Fruit fly (Drosophila melanogaster) whole organism, prepupa: ENCODE data around the gene CG16717.
A peak's percentile ranks its signal among the peaks of the same experiment; 100 is the strongest.

Experiments used
- Blimp-1 ChIP-seq: fragments of 200-800 bp; sonication (Bioruptor generic); optimal IDR thresholded peaks from 3 replicates; lab custom pipeline; 2017; ENCODE audit warnings: missing biosample characterization, missing genetic modification characterization, mild to moderate bottlenecking, moderate library complexity, missing genetic modification reagents
- CG10631 ChIP-seq: fragments of 200-800 bp; sonication (Bioruptor generic); optimal IDR thresholded peaks from 2 replicates; lab custom pipeline; 2016; ENCODE audit warnings: missing biosample characterization, missing genetic modification characterization
- CG10669 ChIP-seq: fragments of 200-800 bp; sonication (Bioruptor generic); optimal IDR thresholded peaks from 3 replicates; lab custom pipeline; 2018; ENCODE audit warnings: missing biosample characterization, mild to moderate bottlenecking, missing genetic modification characterization, moderate library complexity
- CG11294 ChIP-seq: fragments of 200-800 bp; sonication (Bioruptor generic); IDR thresholded peaks from 2 replicates; pipeline ENCODE4 v1.3.6; 2022; ENCODE audit warnings: missing biosample characterization, missing genetic modification characterization
- CG11762 ChIP-seq: fragments of 200-800 bp; sonication (Bioruptor generic); optimal IDR thresholded peaks from 3 replicates; lab custom pipeline; 2016; ENCODE audit warnings: missing biosample characterization, missing genetic modification characterization; ENCODE audit not compliant: insufficient read depth
- CG11902 ChIP-seq: fragments of 200-800 bp; sonication (Bioruptor generic); optimal IDR thresholded peaks from 3 replicates; lab custom pipeline; 2016; ENCODE audit warnings: missing biosample characterization, missing genetic modification characterization
- CG15336 ChIP-seq: fragments of 200-800 bp; sonication (Bioruptor generic); IDR thresholded peaks from 2 replicates; pipeline ENCODE4 v1.3.6; 2022; ENCODE audit warnings: missing biosample characterization, missing genetic modification characterization
- CG1621 ChIP-seq: fragments of 200-800 bp; sonication (Bioruptor generic); optimal IDR thresholded peaks from 3 replicates; lab custom pipeline; 2018; ENCODE audit warnings: missing biosample characterization, mild to moderate bottlenecking, missing genetic modification characterization
- CG16779 ChIP-seq: fragments of 200-800 bp; sonication (Bioruptor generic); optimal IDR thresholded peaks from 3 replicates; lab custom pipeline; 2017; ENCODE audit warnings: missing biosample characterization, mild to moderate bottlenecking, missing genetic modification characterization
- CG3032 ChIP-seq: fragments of 200-800 bp; optimal IDR thresholded peaks from 2 replicates; lab custom pipeline; 2019; ENCODE audit warnings: missing biosample characterization, mild to moderate bottlenecking, missing genetic modification characterization, moderate library complexity
- CG31627 ChIP-seq: fragments of 200-800 bp; sonication (Bioruptor generic); optimal IDR thresholded peaks from 3 replicates; lab custom pipeline; 2016; ENCODE audit warnings: missing biosample characterization, missing genetic modification characterization
- CG34406 ChIP-seq: fragments of 200-800 bp; sonication (Bioruptor generic); optimal IDR thresholded peaks from 3 replicates; lab custom pipeline; 2016; ENCODE audit warnings: missing biosample characterization, missing genetic modification characterization
- CG3919 ChIP-seq: fragments of 200-800 bp; sonication (Bioruptor generic); optimal IDR thresholded peaks from 3 replicates; lab custom pipeline; 2016; ENCODE audit warnings: missing biosample characterization, missing genetic modification characterization
- CG6163 ChIP-seq: fragments of 200-800 bp; sonication (Bioruptor generic); IDR thresholded peaks from 3 replicates; pipeline ENCODE4 v1.3.6; 2022; ENCODE audit warnings: missing biosample characterization, missing genetic modification characterization
- CG6276 ChIP-seq: fragments of 200-800 bp; sonication (Bioruptor generic); optimal IDR thresholded peaks from 2 replicates; lab custom pipeline; 2017; ENCODE audit warnings: missing biosample characterization, mild to moderate bottlenecking, missing genetic modification characterization
- CG6792 ChIP-seq: fragments of 200-800 bp; sonication (Bioruptor generic); optimal IDR thresholded peaks from 3 replicates; lab custom pipeline; 2016; ENCODE audit warnings: missing biosample characterization, missing genetic modification characterization
- CG6854 ChIP-seq: fragments of 200-800 bp; sonication (Bioruptor generic); optimal IDR thresholded peaks from 2 replicates; lab custom pipeline; 2017; ENCODE audit warnings: missing biosample characterization, mild to moderate bottlenecking, missing genetic modification characterization
- CG8119 ChIP-seq: fragments of 200-800 bp; sonication (Bioruptor generic); IDR thresholded peaks from 3 replicates; pipeline ENCODE4 v1.3.6; 2022; ENCODE audit warnings: missing biosample characterization, missing genetic modification characterization
- CG8319 ChIP-seq: fragments of 200-800 bp; sonication (Bioruptor generic); optimal IDR thresholded peaks from 3 replicates; lab custom pipeline; 2016; ENCODE audit warnings: missing biosample characterization, missing genetic modification characterization
- CG8632 ChIP-seq: fragments of 200-800 bp; sonication (Bioruptor generic); optimal IDR thresholded peaks from 3 replicates; lab custom pipeline; 2016; ENCODE audit warnings: missing biosample characterization, missing genetic modification characterization
- CG9139 ChIP-seq: fragments of 200-800 bp; sonication (Bioruptor generic); optimal IDR thresholded peaks from 3 replicates; lab custom pipeline; 2017; ENCODE audit warnings: missing biosample characterization, mild to moderate bottlenecking, missing genetic modification characterization
- Eip78C ChIP-seq: fragments of 200-800 bp; sonication (Bioruptor generic); peaks from one replicate; lab custom pipeline; 2016; ENCODE audit warnings: missing biosample characterization, missing genetic modification characterization
- Eip93F ChIP-seq: fragments of 200-800 bp; sonication (Bioruptor generic); optimal IDR thresholded peaks from 2 replicates; lab custom pipeline; 2016; ENCODE audit warnings: missing biosample characterization, mild to moderate bottlenecking, missing genetic modification characterization
- Gug ChIP-seq: fragments of 200-800 bp; sonication (Bioruptor generic); IDR thresholded peaks from 2 replicates; pipeline ENCODE4 v1.3.6; 2022; ENCODE audit warnings: missing biosample characterization, missing genetic modification characterization
- Hr38 ChIP-seq: sonication (Bioruptor generic); optimal IDR thresholded peaks from 2 replicates; lab custom pipeline; 2016; ENCODE audit warnings: missing biosample characterization, missing genetic modification characterization
- Hr39 ChIP-seq: fragments of 200-800 bp; sonication (Bioruptor generic); optimal IDR thresholded peaks from 2 replicates; lab custom pipeline; 2016; ENCODE audit warnings: missing biosample characterization, missing genetic modification characterization
- Lpt ChIP-seq: fragments of 200-800 bp; sonication (Bioruptor generic); optimal IDR thresholded peaks from 3 replicates; lab custom pipeline; 2016; ENCODE audit warnings: missing biosample characterization, missing genetic modification characterization
- OdsH ChIP-seq: fragments of 200-800 bp; sonication (Bioruptor generic); optimal IDR thresholded peaks from 3 replicates; lab custom pipeline; 2016; ENCODE audit warnings: missing biosample characterization, missing genetic modification characterization
- Smox ChIP-seq: fragments of 200-800 bp; sonication (Bioruptor generic); optimal IDR thresholded peaks from 3 replicates; lab custom pipeline; 2016; ENCODE audit warnings: missing biosample characterization, missing genetic modification characterization
- Sox102F ChIP-seq: fragments of 200-800 bp; sonication (Bioruptor generic); optimal IDR thresholded peaks from 2 replicates; lab custom pipeline; 2016; ENCODE audit warnings: missing biosample characterization, mild to moderate bottlenecking, missing genetic modification characterization
- Sox14 ChIP-seq: fragments of 200-800 bp; sonication (Bioruptor generic); optimal IDR thresholded peaks from 3 replicates; lab custom pipeline; 2016; ENCODE audit warnings: missing biosample characterization, missing genetic modification characterization
- acj6 ChIP-seq: fragments of 200-800 bp; sonication (Bioruptor generic); optimal IDR thresholded peaks from 3 replicates; lab custom pipeline; 2016; ENCODE audit warnings: missing biosample characterization, missing genetic modification characterization
- cyc ChIP-seq: fragments of 200-800 bp; sonication (Bioruptor generic); optimal IDR thresholded peaks from 3 replicates; lab custom pipeline; 2016; ENCODE audit warnings: missing biosample characterization, missing genetic modification characterization
- dac ChIP-seq: fragments of 200-800 bp; sonication (Bioruptor generic); optimal IDR thresholded peaks from 2 replicates; lab custom pipeline; 2017; ENCODE audit warnings: missing biosample characterization, mild to moderate bottlenecking, missing genetic modification characterization
- eg ChIP-seq: fragments of 200-800 bp; sonication (Bioruptor generic); IDR thresholded peaks from 3 replicates; pipeline ENCODE4 v1.3.6; 2022; ENCODE audit warnings: missing biosample characterization, missing genetic modification characterization
- fd85E ChIP-seq: fragments of 200-800 bp; sonication (Bioruptor generic); optimal IDR thresholded peaks from 3 replicates; lab custom pipeline; 2016; ENCODE audit warnings: missing biosample characterization, missing genetic modification characterization
- fkh ChIP-seq: fragments of 200-800 bp; sonication (Bioruptor generic); optimal IDR thresholded peaks from 3 replicates; lab custom pipeline; 2017; ENCODE audit warnings: missing biosample characterization, mild to moderate bottlenecking, missing genetic modification characterization, moderate library complexity
- lz ChIP-seq: fragments of 200-800 bp; sonication (Bioruptor generic); optimal IDR thresholded peaks from 3 replicates; lab custom pipeline; 2016; ENCODE audit warnings: missing biosample characterization, missing genetic modification characterization
- net ChIP-seq: fragments of 200-800 bp; sonication (Bioruptor generic); optimal IDR thresholded peaks from 3 replicates; lab custom pipeline; 2016; ENCODE audit warnings: missing biosample characterization, missing genetic modification characterization
- salr ChIP-seq, 2 experiments: fragments of 200-800 bp; sonication (Bioruptor generic); optimal IDR thresholded peaks; 3 replicates each; lab custom pipeline; 2016 to 2018; ENCODE audit warnings: missing biosample characterization in 2 of 2, missing genetic modification characterization in 2 of 2, mild to moderate bottlenecking in 1 of 2
- spab ChIP-seq: fragments of 200-800 bp; sonication (Bioruptor generic); optimal IDR thresholded peaks from 2 replicates; lab custom pipeline; 2017; ENCODE audit warnings: missing biosample characterization, mild to moderate bottlenecking, missing genetic modification characterization, missing genetic modification reagents
- ss ChIP-seq, 2 experiments: fragments of 200-800 bp; sonication (Bioruptor generic); optimal IDR thresholded peaks; 2 replicates in 1 of 2; 3 replicates in 1 of 2; lab custom pipeline; 2017 to 2018; ENCODE audit warnings: mild to moderate bottlenecking in 2 of 2, missing biosample characterization in 2 of 2, missing genetic modification characterization in 2 of 2, moderate library complexity in 1 of 2
- svp ChIP-seq: fragments of 200-800 bp; sonication (Bioruptor generic); peaks from one replicate; lab custom pipeline; 2016; ENCODE audit warnings: missing biosample characterization, missing genetic modification characterization
- topi ChIP-seq: fragments of 200-800 bp; sonication (Bioruptor generic); optimal IDR thresholded peaks from 3 replicates; lab custom pipeline; 2016; ENCODE audit warnings: missing biosample characterization, missing genetic modification characterization

CG16717 gene

dm6 chr3L:9712066-9712789 is 33.2 kb downstream of the CG16717 start (continued):
- peak; percentile 76 for TF ChIP-seq Eip78C (GFP tag; lab: Kevin White, UChicago)
- no peak for TF ChIP-seq Hr38
- no peak for TF ChIP-seq Blimp-1
- no peak for TF ChIP-seq CG6276 (GFP tag; lab: Kevin White, UChicago)
- no peak for TF ChIP-seq CG1621 (tag; lab: Kevin White, UChicago)
- no peak for TF ChIP-seq CG11762 (GFP tag; lab: Kevin White, UChicago)
- no peak for TF ChIP-seq CG31627
- no peak for TF ChIP-seq spab (GFP tag; lab: Kevin White, UChicago)
- no peak for TF ChIP-seq ss (GFP tag; optimal IDR thresholded peaks at IDR 0.05; lab: Kevin White, UChicago)
- no peak for TF ChIP-seq Eip93F
- peak; percentile 64 for TF ChIP-seq svp (GFP tag; lab: Kevin White, UChicago)
- TF ChIP-seq Sox102F, result no peak

dm6 chr3L:9713383-9713827 is 34.4 kb downstream of the CG16717 start, which contains the start of gene SH3PX1:
SH3PX1 (minus strand) TSS chr3L:9713827.
- TF ChIP-seq Hr39 (no peak), svp (GFP tag; lab: Kevin White, UChicago) (peak; percentile 95), CG3032 (no peak), CG9139 (GFP tag; lab: Kevin White, UChicago) (no peak), CG6854 (GFP tag; lab: Kevin White, UChicago) (peak; percentile 7), CG8119 (GFP tag; lab: Robert Waterston, UW) (no peak), CG11762 (GFP tag; lab: Kevin White, UChicago) (no peak), CG1621 (tag; lab: Kevin White, UChicago) (peak; percentile 30), spab (GFP tag; lab: Kevin White, UChicago) (no peak), CG16779 (tag; lab: Kevin White, UChicago) (no peak), CG10631 (GFP tag; lab: Kevin White, UChicago) (no peak), acj6 (GFP tag; lab: Kevin White, UChicago) (no peak), OdsH (no peak)

- peak; percentile 77 for TF ChIP-seq OdsH
- no peak for TF ChIP-seq dac (GFP tag; lab: Kevin White, UChicago)
- no peak; the same call in 2 of the 3 replicates for TF ChIP-seq CG6163 (GFP tag; lab: Robert Waterston, UW)
- peak; percentile 59 for TF ChIP-seq CG6792
- TF ChIP-seq acj6 (GFP tag; lab: Kevin White, UChicago), result peak; percentile 82
- TF ChIP-seq Gug (GFP tag; lab: Robert Waterston, UW), result peak; percentile 67
- peak; percentile 82 for TF ChIP-seq CG8632 (GFP tag; lab: Kevin White, UChicago)
- peak; percentile 53; the same call in 1 of the 2 replicates for TF ChIP-seq CG11294 (GFP tag; lab: Robert Waterston, UW)
- TF ChIP-seq CG31627, result peak; percentile 71
- peak; percentile 56 for TF ChIP-seq CG8319
- peak; percentile 76 for TF ChIP-seq CG34406 (GFP tag; lab: Kevin White, UChicago)
- peak; percentile 42 for TF ChIP-seq spab (GFP tag; lab: Kevin White, UChicago)
- peak; percentile 53 for TF ChIP-seq topi (GFP tag; lab: Kevin White, UChicago)
- TF ChIP-seq CG10669, result peak; percentile 55
- peak in 1 of 2 experiments; percentile 82 for TF ChIP-seq salr (GFP tag; optimal IDR thresholded peaks at IDR 0.05; lab: Kevin White, UChicago)
- TF ChIP-seq fkh, result no peak
- peak; percentile 60 for TF ChIP-seq lz (GFP tag; lab: Kevin White, UChicago)
- peak; percentile 82 for TF ChIP-seq CG8119 (GFP tag; lab: Robert Waterston, UW)
- no peak for TF ChIP-seq fd85E
- TF ChIP-seq cyc (GFP tag; lab: Kevin White, UChicago), result peak; percentile 55
- TF ChIP-seq Smox (GFP tag; lab: Kevin White, UChicago), result peak; percentile 67
- peak; percentile 21 for TF ChIP-seq net (GFP tag; lab: Kevin White, UChicago)
- no peak for TF ChIP-seq CG1621 (tag; lab: Kevin White, UChicago)
- peak; percentile 71 for TF ChIP-seq svp (GFP tag; lab: Kevin White, UChicago)
- TF ChIP-seq Eip78C (GFP tag; lab: Kevin White, UChicago), result peak; percentile 80
- 0 out of 2 replicates have a peak, but pooled peaks have one; percentile 62 for TF ChIP-seq CG15336
- peak; percentile 69; the same call in 2 of the 3 replicates for TF ChIP-seq eg (GFP tag; lab: Robert Waterston, UW)
- TF ChIP-seq CG3919 (GFP tag; lab: Kevin White, UChicago), result peak; percentile 58
- TF ChIP-seq Lpt (GFP tag; lab: Kevin White, UChicago), result peak; percentile 52
- peak; percentile 54 for TF ChIP-seq CG11902
- TF ChIP-seq Blimp-1, result peak; percentile 46
- TF ChIP-seq Sox14 (GFP tag; lab: Kevin White, UChicago), result peak; percentile 14
Observed at dm6 chr3L:9713828-9714536, 35.0 kb downstream of the CG16717 start, which contains the start of gene vsg. vsg (plus strand) TSS chr3L:9714324.
